Worm (Caenorhabditis elegans) whole organism, midembryonic: ENCODE data around the gene kap-1.

ENCODE experiments used
- T22C8.4 ChIP-seq: fragments of 200-800 bp; sonication (Bioruptor generic); IDR thresholded peaks from 2 replicates; pipeline ENCODE4 v1.3.6; 2022; ENCODE audit warnings: missing genetic modification characterization, missing compliant biosample characterization
- cog-1 ChIP-seq: sonication (generic microtip); optimal IDR thresholded peaks from 2 replicates; lab custom pipeline; 2016; ENCODE audit warnings: missing genetic modification characterization, missing compliant biosample characterization
- flt-1 ChIP-seq: fragments of 200-800 bp; sonication (Bioruptor generic); IDR thresholded peaks from 2 replicates; pipeline ENCODE4 v1.3.6; 2022; ENCODE audit warnings: missing genetic modification characterization, missing compliant biosample characterization
- klf-2 ChIP-seq: fragments of 200-800 bp; sonication (Bioruptor generic); conservative IDR thresholded peaks from 2 replicates; pipeline ENCODE4 v1.3.6; 2022; ENCODE audit warnings: missing genetic modification reagents, missing genetic modification characterization, missing compliant biosample characterization
- med-1 ChIP-seq: sonication (generic microtip); optimal IDR thresholded peaks from 2 replicates; lab custom pipeline; 2017; ENCODE audit warnings: missing genetic modification characterization, mild to moderate bottlenecking, missing compliant biosample characterization, antibody characterized with exemption, missing genetic modification reagents; ENCODE audit not compliant: insufficient read depth
- ref-1 ChIP-seq: fragments of 200-800 bp; sonication (Bioruptor generic); conservative IDR thresholded peaks from 2 replicates; pipeline ENCODE4 v1.3.6; 2022; ENCODE audit warnings: missing genetic modification reagents, missing genetic modification characterization, missing compliant biosample characterization
- tab-1 ChIP-seq: fragments of 200-800 bp; sonication (Bioruptor generic); IDR thresholded peaks from 2 replicates; pipeline ENCODE4 v1.3.6; 2022; ENCODE audit warnings: missing genetic modification characterization, missing compliant biosample characterization
- ztf-23 ChIP-seq: fragments of 200-800 bp; sonication (Bioruptor generic); IDR thresholded peaks from 2 replicates; pipeline ENCODE4 v1.3.6; 2022; ENCODE audit warnings: missing genetic modification reagents, missing genetic modification characterization, missing compliant biosample characterization
- ztf-29 ChIP-seq: fragments of 200-800 bp; sonication (Bioruptor generic); IDR thresholded peaks from 2 replicates; pipeline ENCODE4 v1.3.6; 2022; ENCODE audit warnings: missing genetic modification reagents, missing genetic modification characterization, missing compliant biosample characterization

The kap-1 gene

ce11 chrIII:7338693-7339092 is at the start of gene kap-1:
TSS of gene kap-1 (plus strand) at chrIII:7338835.
- TF ChIP-seq T22C8.4 (GFP tag; lab: Robert Waterston, UW), result no peak
- no peak for TF ChIP-seq klf-2 (GFP tag; lab: Robert Waterston, UW)
- no peak for TF ChIP-seq cog-1 (tag; lab: Kevin White, UChicago)
- TF ChIP-seq ref-1, result no peak
- no peak for TF ChIP-seq tab-1
- TF ChIP-seq flt-1 (GFP tag; lab: Robert Waterston, UW), result no peak
- no peak for TF ChIP-seq ztf-29 (GFP tag; lab: Robert Waterston, UW)
- no peak for TF ChIP-seq ztf-23 (GFP tag; lab: Robert Waterston, UW)
- no peak for TF ChIP-seq med-1

- no peak for TF ChIP-seq med-1
- no peak for TF ChIP-seq klf-2 (GFP tag; lab: Robert Waterston, UW)
- TF ChIP-seq flt-1 (GFP tag; lab: Robert Waterston, UW), result no peak
- no peak for TF ChIP-seq tab-1
- no peak for TF ChIP-seq T22C8.4 (GFP tag; lab: Robert Waterston, UW)
- TF ChIP-seq ref-1, result no peak
- no peak for TF ChIP-seq ztf-29 (GFP tag; lab: Robert Waterston, UW)
- no peak for TF ChIP-seq ztf-23 (GFP tag; lab: Robert Waterston, UW)
- TF ChIP-seq cog-1 (tag; lab: Kevin White, UChicago), result no peak
Measured at ce11 chrIII:7290462-7290861, 48.2 kb upstream of the kap-1 start, which contains the start of gene algn-11. TSS of gene algn-11 (minus strand) at chrIII:7290562.

- TF ChIP-seq ref-1, result no peak
- no peak for TF ChIP-seq cog-1 (tag; lab: Kevin White, UChicago)
- TF ChIP-seq med-1, result no peak
- no peak for TF ChIP-seq klf-2 (GFP tag; lab: Robert Waterston, UW)
- no peak for TF ChIP-seq flt-1 (GFP tag; lab: Robert Waterston, UW)
- TF ChIP-seq tab-1, result no peak
- TF ChIP-seq ztf-29 (GFP tag; lab: Robert Waterston, UW), result no peak
- no peak for TF ChIP-seq ztf-23 (GFP tag; lab: Robert Waterston, UW)
- no peak for TF ChIP-seq T22C8.4 (GFP tag; lab: Robert Waterston, UW)
Measured at ce11 chrIII:7291216-7291615, 47.4 kb upstream of the kap-1 start.

ce11 chrIII:7292569-7292968 is 46.1 kb upstream of the kap-1 start:
- TF ChIP-seq cog-1 (tag; lab: Kevin White, UChicago) (no peak), ref-1 (no peak), T22C8.4 (GFP tag; lab: Robert Waterston, UW) (no peak), ztf-29 (GFP tag; lab: Robert Waterston, UW) (no peak), flt-1 (GFP tag; lab: Robert Waterston, UW) (no peak), tab-1 (no peak), ztf-23 (GFP tag; lab: Robert Waterston, UW) (no peak), klf-2 (GFP tag; lab: Robert Waterston, UW) (no peak)

ce11 chrIII:7293075-7293684 is 45.5 kb upstream of the kap-1 start, which contains the start of gene cwf-19L2:
TSS of gene cwf-19L2 (plus strand) at chrIII:7293634.
- TF ChIP-seq ztf-23 (GFP tag; lab: Robert Waterston, UW), result no peak
- no peak for TF ChIP-seq klf-2 (GFP tag; lab: Robert Waterston, UW)
- TF ChIP-seq tab-1, result no peak
- TF ChIP-seq ztf-29 (GFP tag; lab: Robert Waterston, UW), result no peak
- no peak for TF ChIP-seq ref-1
- TF ChIP-seq cog-1 (tag; lab: Kevin White, UChicago), result no peak
- no peak for TF ChIP-seq T22C8.4 (GFP tag; lab: Robert Waterston, UW)
- TF ChIP-seq med-1, result no peak
- TF ChIP-seq flt-1 (GFP tag; lab: Robert Waterston, UW), result no peak

- TF ChIP-seq ztf-23 (GFP tag; lab: Robert Waterston, UW) (no peak), ztf-29 (GFP tag; lab: Robert Waterston, UW) (no peak), klf-2 (GFP tag; lab: Robert Waterston, UW) (no peak), T22C8.4 (GFP tag; lab: Robert Waterston, UW) (no peak), tab-1 (no peak), med-1 (no peak), flt-1 (GFP tag; lab: Robert Waterston, UW) (no peak), ref-1 (no peak), cog-1 (tag; lab: Kevin White, UChicago) (no peak)
Measured at ce11 chrIII:7296092-7296668, 42.5 kb upstream of the kap-1 start.

DNA sequence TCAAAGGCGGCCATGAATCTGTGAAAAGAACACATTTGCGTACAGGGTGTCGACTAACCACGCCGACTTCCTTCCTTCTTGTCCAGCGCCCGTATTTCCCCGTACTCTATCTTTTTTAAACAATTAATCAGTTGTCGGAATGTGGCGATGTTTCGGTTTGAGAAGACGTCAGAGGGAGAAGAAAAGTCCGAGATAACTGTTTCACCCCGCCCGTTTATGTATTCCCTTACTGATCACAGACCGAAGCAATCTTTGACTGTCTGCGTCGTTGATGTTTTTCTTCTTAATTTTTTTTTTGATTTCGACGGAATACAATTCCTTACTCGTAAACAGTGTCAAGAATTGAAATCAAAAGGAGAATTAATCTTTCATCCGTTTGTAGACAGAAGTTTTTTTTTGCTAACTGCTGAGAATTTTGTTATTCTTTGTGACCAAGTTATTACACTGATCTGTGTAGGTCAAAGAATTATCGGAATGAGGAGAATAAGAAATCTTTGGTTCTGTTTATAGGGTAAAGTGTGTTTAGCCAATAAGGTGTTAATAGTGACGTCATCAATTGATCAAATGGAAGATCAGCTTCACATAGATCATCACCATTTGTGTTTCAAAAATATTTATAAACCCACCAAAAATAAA is 41.5 kb upstream of the kap-1 start:
- TF ChIP-seq cog-1 (tag; lab: Kevin White, UChicago) (no peak), flt-1 (GFP tag; lab: Robert Waterston, UW) (no peak), ref-1 (no peak), klf-2 (GFP tag; lab: Robert Waterston, UW) (no peak)

DNA sequence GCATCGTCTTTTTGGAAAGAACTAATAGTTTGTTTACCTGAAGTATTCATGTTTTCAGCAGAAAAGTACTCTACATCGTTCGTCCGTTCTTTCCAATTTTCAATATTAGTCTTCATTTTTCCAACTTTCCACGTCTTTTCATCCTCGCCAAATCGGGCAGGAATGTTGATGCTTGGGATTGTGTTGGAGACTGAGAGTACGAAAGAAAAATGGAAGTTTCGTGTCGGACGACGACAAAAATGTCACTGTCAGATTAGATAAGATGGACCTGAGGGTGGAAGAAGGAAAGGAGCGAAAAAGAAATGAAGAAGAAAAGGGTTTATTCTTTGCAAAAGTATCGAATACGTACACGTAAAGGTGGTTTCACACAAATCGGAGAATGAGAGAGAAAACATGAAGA is 40.6 kb upstream of the kap-1 start:
- TF ChIP-seq flt-1 (GFP tag; lab: Robert Waterston, UW) (no peak), ztf-23 (GFP tag; lab: Robert Waterston, UW) (no peak), tab-1 (no peak), klf-2 (GFP tag; lab: Robert Waterston, UW) (no peak), med-1 (no peak), ref-1 (no peak), T22C8.4 (GFP tag; lab: Robert Waterston, UW) (no peak), ztf-29 (GFP tag; lab: Robert Waterston, UW) (no peak), cog-1 (tag; lab: Kevin White, UChicago) (no peak)

DNA sequence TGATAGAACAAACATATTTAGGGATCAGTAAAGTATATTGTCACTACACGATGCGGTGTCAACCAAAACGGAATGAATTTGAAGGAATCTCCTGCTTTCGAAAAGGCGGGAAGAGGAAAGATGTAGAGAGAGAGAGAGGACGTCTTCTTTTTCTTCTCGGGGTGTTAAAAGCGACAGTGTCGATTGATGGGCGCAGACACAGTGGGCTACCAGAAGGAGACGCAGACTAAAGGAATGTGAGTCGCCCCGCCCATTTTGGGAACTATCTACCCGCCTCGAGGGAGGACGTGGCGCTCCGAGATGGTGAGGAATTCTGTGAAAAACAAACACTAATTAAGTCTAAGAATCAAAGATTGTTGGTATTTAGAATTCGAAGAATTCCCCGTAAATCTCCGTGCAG is 39.2 kb upstream of the kap-1 start, which contains the start of the genes B0361.14 and B0361.9:
Gene B0361.14, minus strand, starts transcription at position 66 of the 400 bp plus-strand sequence.
Gene B0361.9, minus strand, starts transcription at position 166 of the 400 bp plus-strand sequence.
- TF ChIP-seq klf-2 (GFP tag; lab: Robert Waterston, UW) (no peak), ztf-23 (GFP tag; lab: Robert Waterston, UW) (no peak), cog-1 (tag; lab: Kevin White, UChicago) (no peak), flt-1 (GFP tag; lab: Robert Waterston, UW) (no peak), T22C8.4 (GFP tag; lab: Robert Waterston, UW) (no peak), med-1 (no peak), ztf-29 (GFP tag; lab: Robert Waterston, UW) (no peak), ref-1 (no peak), tab-1 (no peak)
